Worm (Caenorhabditis elegans) whole organism, L4 larva: ENCODE measurements around the gene B0365.9.

Experiments
- F10B5.3 ChIP-seq: sonication (generic microtip); optimal IDR thresholded peaks from 2 replicates; lab custom pipeline; 2016; ENCODE audit warnings: mild to moderate bottlenecking, missing genetic modification characterization, missing compliant biosample characterization
- R02D3.7 ChIP-seq: fragments of 150-350 bp; sonication (generic microtip); optimal IDR thresholded peaks from 3 replicates; lab custom pipeline; 2014; ENCODE audit warnings: missing biosample characterization, missing genetic modification characterization
- T20F7.1 ChIP-seq: fragments of 200-800 bp; sonication (Bioruptor generic); optimal IDR thresholded peaks from 2 replicates; lab custom pipeline; 2018; ENCODE audit warnings: mild to moderate bottlenecking, missing genetic modification characterization, missing compliant biosample characterization
- T26A8.4 ChIP-seq: fragments of 200-800 bp; sonication (Bioruptor generic); IDR thresholded peaks from 2 replicates; pipeline ENCODE4 v1.3.6; 2022; ENCODE audit warnings: missing genetic modification characterization, missing compliant biosample characterization
- Y75B8A.6 ChIP-seq: fragments of 200-800 bp; sonication (Bioruptor generic); IDR thresholded peaks from 2 replicates; pipeline ENCODE4 v1.3.6; 2022; ENCODE audit warnings: missing genetic modification reagents, missing genetic modification characterization, missing compliant biosample characterization
- ZK337.2 ChIP-seq: fragments of 200-800 bp; sonication (Bioruptor generic); IDR thresholded peaks from 2 replicates; pipeline ENCODE4 v1.3.6; 2022; ENCODE audit warnings: missing genetic modification reagents, missing genetic modification characterization, missing compliant biosample characterization
- aha-1 ChIP-seq: fragments of 150-350 bp; peaks from one replicate; lab custom pipeline; 2014; ENCODE audit warnings: missing biosample characterization, missing genetic modification characterization
- ama-1 ChIP-seq: fragments of 150-350 bp; optimal IDR thresholded peaks from 2 replicates; lab custom pipeline; 2014; ENCODE audit warnings: inconsistent platforms, mixed read lengths
- arid-1 ChIP-seq: fragments of 200-800 bp; sonication (Bioruptor generic); conservative IDR thresholded peaks from 2 replicates; pipeline ENCODE4 v1.3.6; 2022; ENCODE audit warnings: missing genetic modification reagents, missing genetic modification characterization, missing compliant biosample characterization
- attf-4 ChIP-seq: sonication (generic microtip); optimal IDR thresholded peaks from 3 replicates; lab custom pipeline; 2017; ENCODE audit warnings: missing biosample characterization, missing genetic modification characterization
- ceh-20 ChIP-seq: fragments of 200-800 bp; sonication (Bioruptor generic); IDR thresholded peaks from 2 replicates; pipeline ENCODE4 v1.3.6; 2022; ENCODE audit warnings: missing genetic modification reagents, missing genetic modification characterization, missing compliant biosample characterization
- ceh-44 ChIP-seq: fragments of 200-800 bp; sonication (Bioruptor generic); IDR thresholded peaks from 2 replicates; pipeline ENCODE4 v1.3.6; 2022; ENCODE audit warnings: missing genetic modification reagents, missing genetic modification characterization, missing compliant biosample characterization
- cey-2 ChIP-seq: sonication (generic microtip); optimal IDR thresholded peaks from 3 replicates; lab custom pipeline; 2017; ENCODE audit warnings: missing genetic modification characterization, mild to moderate bottlenecking, missing compliant biosample characterization, antibody characterized with exemption, borderline replicate concordance; ENCODE audit not compliant: insufficient read depth
- ctbp-1 ChIP-seq: fragments of 200-800 bp; sonication (Bioruptor generic); IDR thresholded peaks from 2 replicates; pipeline ENCODE4 v1.3.6; 2022; ENCODE audit warnings: missing genetic modification reagents, missing genetic modification characterization, missing compliant biosample characterization
- daf-16 ChIP-seq, 3 experiments: sonication (generic microtip); optimal IDR thresholded peaks; 2 replicates each; lab custom pipeline; 2016 to 2017; ENCODE audit warnings: missing genetic modification characterization in 3 of 3, missing genetic modification reagents in 3 of 3, mild to moderate bottlenecking in 2 of 3, missing compliant biosample characterization in 2 of 3, missing biosample characterization in 1 of 3, moderate library complexity in 1 of 3
- daf-19 ChIP-seq: fragments of 200-800 bp; sonication (Bioruptor generic); conservative IDR thresholded peaks from 2 replicates; pipeline ENCODE4 v1.3.6; 2022; ENCODE audit warnings: missing genetic modification characterization, missing compliant biosample characterization
- daf-8 ChIP-seq: fragments of 200-800 bp; sonication (Bioruptor generic); IDR thresholded peaks from 2 replicates; pipeline ENCODE4 v1.3.6; 2022; ENCODE audit warnings: missing genetic modification characterization, missing compliant biosample characterization
- dmd-9 ChIP-seq: fragments of 200-800 bp; sonication (Bioruptor generic); IDR thresholded peaks from 2 replicates; pipeline ENCODE4 v1.3.6; 2022; ENCODE audit warnings: missing genetic modification reagents, missing genetic modification characterization, missing compliant biosample characterization
- duxl-1 ChIP-seq: sonication (generic microtip); optimal IDR thresholded peaks from 2 replicates; lab custom pipeline; 2016; ENCODE audit warnings: mild to moderate bottlenecking, missing genetic modification characterization, moderate library complexity, missing compliant biosample characterization; ENCODE audit not compliant: poor library complexity
- egl-43 ChIP-seq: fragments of 200-800 bp; sonication (Bioruptor generic); IDR thresholded peaks from 2 replicates; pipeline ENCODE4 v1.3.6; 2022; ENCODE audit warnings: missing genetic modification reagents, missing genetic modification characterization, missing compliant biosample characterization
- hif-1 ChIP-seq, 2 experiments: sonication (generic microtip); optimal IDR thresholded peaks; 2 replicates each; lab custom pipeline; 2016 to 2017; ENCODE audit warnings: missing compliant biosample characterization in 2 of 2, missing genetic modification characterization in 2 of 2, missing genetic modification reagents in 2 of 2, missing genotype in 2 of 2, mild to moderate bottlenecking in 1 of 2
- jun-1 ChIP-seq: fragments of 150-350 bp; optimal IDR thresholded peaks from 2 replicates; lab custom pipeline; 2014; ENCODE audit warnings: missing biosample characterization, missing genetic modification reagents, missing genetic modification characterization
- lim-7 ChIP-seq: fragments of 200-800 bp; sonication (Bioruptor generic); IDR thresholded peaks from 2 replicates; pipeline ENCODE4 v1.3.6; 2022; ENCODE audit warnings: missing genetic modification characterization, missing compliant biosample characterization
- lin-1 ChIP-seq: fragments of 200-800 bp; sonication (Bioruptor generic); IDR thresholded peaks from 2 replicates; pipeline ENCODE4 v1.3.6; 2022; ENCODE audit warnings: missing genetic modification reagents, missing genetic modification characterization, missing compliant biosample characterization
- lin-13 ChIP-seq: fragments of 150-350 bp; optimal IDR thresholded peaks from 2 replicates; lab custom pipeline; 2014; ENCODE audit warnings: missing biosample characterization, missing genetic modification reagents, missing genetic modification characterization
- lin-39 ChIP-seq: fragments of 150-350 bp; optimal IDR thresholded peaks from 2 replicates; lab custom pipeline; 2014; ENCODE audit warnings: missing biosample characterization, missing genetic modification reagents, missing genetic modification characterization
- lir-3 ChIP-seq: sonication (generic microtip); optimal IDR thresholded peaks from 2 replicates; lab custom pipeline; 2016; ENCODE audit warnings: mild to moderate bottlenecking, missing genetic modification characterization, missing compliant biosample characterization
- mep-1 ChIP-seq: fragments of 150-350 bp; sonication (generic microtip); optimal IDR thresholded peaks from 3 replicates; lab custom pipeline; 2014; ENCODE audit warnings: missing biosample characterization, missing genetic modification characterization
- mes-2 ChIP-seq: sonication (generic microtip); optimal IDR thresholded peaks from 2 replicates; lab custom pipeline; 2016; ENCODE audit warnings: missing genotype, mild to moderate bottlenecking, missing genetic modification characterization, missing compliant biosample characterization; ENCODE audit not compliant: poor library complexity, severe bottlenecking
- nhr-25 ChIP-seq: sonication (generic microtip); optimal IDR thresholded peaks from 2 replicates; lab custom pipeline; 2017; ENCODE audit warnings: missing genetic modification characterization, mild to moderate bottlenecking, missing compliant biosample characterization, antibody characterized with exemption, moderate library complexity, borderline replicate concordance; ENCODE audit not compliant: insufficient read depth
- nhr-41 ChIP-seq: fragments of 200-800 bp; sonication (Bioruptor generic); IDR thresholded peaks from 2 replicates; pipeline ENCODE4 v1.3.6; 2022; ENCODE audit warnings: missing genetic modification reagents, missing genetic modification characterization, missing compliant biosample characterization
- nhr-42 ChIP-seq: fragments of 200-800 bp; sonication (Bioruptor generic); IDR thresholded peaks from 2 replicates; pipeline ENCODE4 v1.3.6; 2022; ENCODE audit warnings: missing genetic modification characterization, missing compliant biosample characterization
- nhr-48 ChIP-seq: sonication (generic microtip); optimal IDR thresholded peaks from 2 replicates; lab custom pipeline; 2016; ENCODE audit warnings: mild to moderate bottlenecking, missing genetic modification characterization, missing compliant biosample characterization
- nhr-6 ChIP-seq: fragments of 150-350 bp; optimal IDR thresholded peaks from 2 replicates; lab custom pipeline; 2014; ENCODE audit warnings: missing biosample characterization, missing genetic modification characterization
- nhr-76 ChIP-seq: fragments of 150-350 bp; optimal IDR thresholded peaks from 2 replicates; lab custom pipeline; 2014; ENCODE audit warnings: missing biosample characterization, missing genetic modification characterization
- nhr-77 ChIP-seq: fragments of 150-350 bp; optimal IDR thresholded peaks from 2 replicates; lab custom pipeline; 2014; ENCODE audit warnings: missing biosample characterization, missing genetic modification characterization
- pha-4 ChIP-seq, 2 experiments: fragments of 150-350 bp in 1 of 2; fragments of 200-800 bp in 1 of 2; sonication (Bioruptor generic) in 1 of 2; IDR thresholded peaks in 1 of 2; optimal IDR thresholded peaks in 1 of 2; 2 replicates each; pipeline versions ENCODE4 v1.3.6 to Lab custom; 2014 to 2022; ENCODE audit warnings: missing genetic modification characterization in 2 of 2, missing genetic modification reagents in 2 of 2, missing biosample characterization in 1 of 2, missing compliant biosample characterization in 1 of 2
- php-3 ChIP-seq: fragments of 200-800 bp; sonication (Bioruptor generic); IDR thresholded peaks from 2 replicates; pipeline ENCODE4 v1.3.6; 2022; ENCODE audit warnings: missing genetic modification reagents, missing genetic modification characterization, missing compliant biosample characterization
- saeg-2 ChIP-seq: fragments of 200-800 bp; sonication (Bioruptor generic); IDR thresholded peaks from 2 replicates; pipeline ENCODE4 v1.3.6; 2022; ENCODE audit warnings: missing genetic modification reagents, missing genetic modification characterization, missing compliant biosample characterization
- sdz-12 ChIP-seq: fragments of 200-800 bp; sonication (Bioruptor generic); optimal IDR thresholded peaks from 2 replicates; lab custom pipeline; 2018; ENCODE audit warnings: mild to moderate bottlenecking, missing genetic modification characterization, missing compliant biosample characterization
- set-16 ChIP-seq: fragments of 200-800 bp; sonication (Bioruptor generic); IDR thresholded peaks from 2 replicates; pipeline ENCODE4 v1.3.6; 2022; ENCODE audit warnings: missing genetic modification reagents, missing genetic modification characterization, missing compliant biosample characterization
- spr-1 ChIP-seq: sonication (generic microtip); optimal IDR thresholded peaks from 2 replicates; lab custom pipeline; 2016; ENCODE audit warnings: mild to moderate bottlenecking, missing genetic modification characterization, missing compliant biosample characterization
- tag-97 ChIP-seq: fragments of 200-800 bp; sonication (Bioruptor generic); IDR thresholded peaks from 2 replicates; pipeline ENCODE4 v1.3.6; 2022; ENCODE audit warnings: missing genetic modification characterization, missing compliant biosample characterization
- unc-130 ChIP-seq: sonication (generic microtip); optimal IDR thresholded peaks from 2 replicates; lab custom pipeline; 2016; ENCODE audit warnings: missing genetic modification reagents, missing genetic modification characterization, missing compliant biosample characterization
- vab-7 ChIP-seq: fragments of 200-800 bp; sonication (Bioruptor generic); IDR thresholded peaks from 2 replicates; pipeline ENCODE4 v1.3.6; 2022; ENCODE audit warnings: missing genetic modification reagents, missing genetic modification characterization, missing compliant biosample characterization
- zag-1 ChIP-seq: fragments of 150-350 bp; optimal IDR thresholded peaks from 2 replicates; lab custom pipeline; 2014; ENCODE audit warnings: missing biosample characterization, missing genetic modification characterization
- zfp-2 ChIP-seq: sonication (generic microtip); optimal IDR thresholded peaks from 2 replicates; lab custom pipeline; 2016; ENCODE audit warnings: mild to moderate bottlenecking, missing genetic modification characterization, missing compliant biosample characterization
- zip-2 ChIP-seq: fragments of 150-350 bp; optimal IDR thresholded peaks from 2 replicates; lab custom pipeline; 2014; ENCODE audit warnings: missing biosample characterization, missing genetic modification characterization
- ztf-7 ChIP-seq: fragments of 150-350 bp; optimal IDR thresholded peaks from 2 replicates; lab custom pipeline; 2014; ENCODE audit warnings: missing biosample characterization, missing genetic modification characterization

Gene B0365.9

DNA sequence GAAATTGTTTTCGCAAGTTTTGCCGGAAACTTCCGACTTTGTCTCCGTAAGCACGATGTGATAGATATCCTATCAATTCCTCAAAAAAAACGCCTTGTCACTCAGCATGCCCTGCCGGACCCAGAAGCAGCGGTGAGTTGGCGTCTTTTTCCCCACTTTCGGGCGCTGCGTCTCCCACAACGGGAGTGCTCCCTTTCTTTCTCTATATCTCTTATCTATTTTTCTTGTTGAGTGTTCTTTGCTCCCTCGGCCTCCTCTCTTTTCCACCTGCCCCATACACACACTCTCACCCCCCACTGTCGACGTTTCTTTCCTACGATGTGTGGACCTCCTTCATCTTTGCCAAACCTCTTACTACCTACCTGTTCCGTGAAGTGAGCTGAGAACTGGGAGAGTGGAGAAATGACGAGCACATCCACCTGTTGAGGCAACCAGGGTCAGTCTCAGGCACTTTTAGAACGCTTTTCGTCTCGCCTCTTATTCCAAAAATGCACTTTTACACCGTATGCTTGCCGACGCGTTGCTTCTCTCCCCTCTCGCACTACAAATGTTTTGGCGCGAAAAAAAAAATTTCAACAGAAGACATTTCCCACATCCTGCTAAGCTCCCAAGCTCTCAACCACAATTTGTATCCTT, 47.3 kb downstream of the B0365.9 start (continued):
- TF ChIP-seq nhr-42 (GFP tag; lab: Robert Waterston, UW) (no peak), nhr-41 (no peak), R02D3.7 (tag; lab: Kevin White, UChicago) (no peak), jun-1 (tag; lab: Kevin White, UChicago) (no peak), lin-1 (GFP tag; lab: Robert Waterston, UW) (peak; percentile 70; the same call in 1 of the 2 replicates), T26A8.4 (GFP tag; lab: Robert Waterston, UW) (peak; percentile 70; the same call in 1 of the 2 replicates), ceh-44 (GFP tag; lab: Robert Waterston, UW) (no peak), lin-39 (no peak), cey-2 (tag; lab: Kevin White, UChicago) (no peak), lim-7 (GFP tag; lab: Robert Waterston, UW) (peak; percentile 44; the same call in 1 of the 2 replicates), ama-1 (lab: Kevin White, UChicago) (peak; percentile 40), pha-4 (GFP tag; IDR thresholded peaks at IDR 0.05; lab: Robert Waterston, UW) (peak; percentile 47; the same call in 1 of the 2 replicates), pha-4 (tag; optimal IDR thresholded peaks at IDR 0.05; lab: Kevin White, UChicago) (no peak), sdz-12 (no peak), unc-130 (GFP tag; lab: Kevin White, UChicago) (no peak), hif-1 (tag; optimal IDR thresholded peaks at IDR 0.05; lab: Kevin White, UChicago) (peak in 1 of 2 experiments; percentile 90), daf-8 (GFP tag; lab: Robert Waterston, UW) (no peak), mes-2 (tag; lab: Kevin White, UChicago) (peak; percentile 50), lir-3 (tag; lab: Kevin White, UChicago) (no peak), daf-19 (GFP tag; lab: Robert Waterston, UW) (no peak), saeg-2 (GFP tag; lab: Robert Waterston, UW) (peak; percentile 85), spr-1 (peak; percentile 46), set-16 (GFP tag; lab: Robert Waterston, UW) (peak; percentile 69), attf-4 (no peak), ctbp-1 (GFP tag; lab: Robert Waterston, UW) (peak; percentile 77), ceh-20 (GFP tag; lab: Robert Waterston, UW) (peak; percentile 90), tag-97 (GFP tag; lab: Robert Waterston, UW) (no peak), php-3 (peak; percentile 51; the same call in 1 of the 2 replicates), T20F7.1 (GFP tag; lab: Kevin White, UChicago) (peak; percentile 52), nhr-77 (tag; lab: Kevin White, UChicago) (peak; percentile 59), ztf-7 (tag; lab: Kevin White, UChicago) (no peak), nhr-76 (no peak), nhr-25 (tag; lab: Kevin White, UChicago) (peak; percentile 47), arid-1 (GFP tag; lab: Robert Waterston, UW) (no peak), ZK337.2 (GFP tag; lab: Robert Waterston, UW) (no peak), zfp-2 (tag; lab: Kevin White, UChicago) (no peak), zip-2 (no peak), vab-7 (GFP tag; lab: Robert Waterston, UW) (no peak), dmd-9 (GFP tag; lab: Robert Waterston, UW) (no peak), nhr-6 (tag; lab: Kevin White, UChicago) (peak; percentile 85), F10B5.3 (no peak), egl-43 (GFP tag; lab: Robert Waterston, UW) (peak; percentile 74), daf-16 (GFP tag; optimal IDR thresholded peaks at IDR 0.05; lab: Kevin White, UChicago) (peak in 1 of 2 experiments; percentile 77), daf-16 (tag; optimal IDR thresholded peaks at IDR 0.05; lab: Kevin White, UChicago) (peak; percentile 58), mep-1 (tag; lab: Kevin White, UChicago) (peak; percentile 89), duxl-1 (no peak), zag-1 (tag; lab: Kevin White, UChicago) (no peak), aha-1 (tag; lab: Kevin White, UChicago) (peak; percentile 94), lin-13 (GFP tag; lab: Kevin White, UChicago) (no peak), Y75B8A.6 (GFP tag; lab: Robert Waterston, UW) (no peak), nhr-48 (tag; lab: Kevin White, UChicago) (peak; percentile 11)
